Worm (Caenorhabditis elegans): ENCODE data around the gene fbxa-54.
A peak's percentile ranks its signal among the peaks of the same experiment; 100 is the strongest.

The fbxa-54 gene

DNA sequence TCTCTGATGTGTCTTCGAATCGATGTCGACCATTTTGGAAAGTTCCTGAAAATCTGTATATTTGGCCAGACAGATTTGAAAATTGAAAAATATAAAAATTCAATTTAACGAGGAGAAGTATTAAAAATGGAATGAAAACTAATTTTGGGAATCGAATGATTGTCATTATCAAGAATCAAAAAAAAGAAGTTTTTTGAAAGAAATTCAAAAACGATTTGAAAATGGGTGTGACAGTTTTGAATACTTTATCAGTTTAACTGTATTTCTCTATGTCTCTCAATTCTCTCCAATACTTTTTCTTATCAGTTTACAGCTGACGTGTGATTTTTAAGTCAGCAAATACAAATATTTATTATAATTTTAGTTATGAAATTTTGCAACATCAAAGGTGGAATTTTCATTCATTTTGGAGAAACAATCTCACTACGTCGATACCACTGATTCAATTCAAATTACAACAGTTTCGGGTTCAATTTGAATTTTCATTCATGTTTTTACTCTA is 12.7 kb upstream of the fbxa-54 start, which contains the start of gene fbxa-59:
Gene fbxa-59 (minus strand): TSS at position 51 of the 502 bp plus-strand sequence.
- TF ChIP-seq nhr-85 (tag) (no peak), elt-2 (tag; optimal IDR thresholded peaks at IDR 0.05) (peak; percentile 61), unc-98 (GFP tag; IDR thresholded peaks at IDR 0.05) (no peak), nhr-20 (tag; optimal IDR thresholded peaks at IDR 0.05) (no peak), efl-1 (optimal IDR thresholded peaks at IDR 0.05) (no peak), efl-1 (GFP tag; optimal IDR thresholded peaks at IDR 0.05 in 1 of 2) (peak in 1 of 2 experiments; percentile 39)

DNA sequence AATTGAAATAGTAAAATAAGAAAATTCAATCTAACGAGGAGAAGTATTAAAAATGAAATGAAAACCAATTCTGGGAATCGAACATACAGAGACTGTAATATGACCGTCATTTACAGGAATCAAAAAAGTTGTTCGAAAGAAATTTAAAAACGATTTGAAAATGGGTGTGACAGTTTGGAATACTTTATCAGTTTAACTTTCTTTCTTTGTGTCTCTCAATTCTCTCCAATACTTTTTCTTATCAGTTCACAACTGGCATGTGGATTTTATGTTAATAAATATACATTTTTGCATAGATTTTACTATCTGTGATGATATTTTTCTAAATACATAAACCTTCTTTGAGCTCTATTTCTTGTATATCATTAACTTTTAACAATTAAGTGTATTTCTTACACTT is 11.8 kb upstream of the fbxa-54 start:
- peak; percentile 39 for TF ChIP-seq elt-2 (tag; optimal IDR thresholded peaks at IDR 0.05)

DNA sequence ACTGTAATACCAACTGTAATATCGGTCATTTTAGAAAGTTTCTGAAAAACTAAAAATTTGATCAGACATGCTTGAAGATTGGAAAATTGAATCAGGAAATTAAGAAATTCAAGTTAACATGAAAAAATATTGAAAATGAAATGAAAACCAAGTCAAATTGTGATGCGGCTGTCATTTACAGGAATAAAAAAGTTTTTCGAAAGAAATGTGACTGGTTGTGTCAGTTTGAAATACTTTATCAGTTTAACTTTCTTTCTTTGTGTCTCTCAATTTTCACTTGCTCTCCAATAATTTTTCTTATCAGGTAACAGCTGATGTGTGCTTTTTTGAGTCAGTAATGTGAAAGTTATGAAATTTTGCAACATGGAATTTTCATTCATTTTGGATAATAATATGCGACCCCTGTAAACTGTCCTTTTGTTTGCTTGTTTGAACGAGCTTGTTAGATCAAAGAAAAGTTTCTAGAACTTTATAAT is 9.8 kb upstream of the fbxa-54 start, which contains the start of gene fbxa-60:
Gene fbxa-60 (minus strand): TSS at position 51 of the 476 bp plus-strand sequence.
- TF ChIP-seq elt-2 (tag; optimal IDR thresholded peaks at IDR 0.05): peak; percentile 68
- TF ChIP-seq efl-1 (optimal IDR thresholded peaks at IDR 0.05): no peak
- no peak for TF ChIP-seq efl-1 (GFP tag; optimal IDR thresholded peaks at IDR 0.05 in 1 of 2)

DNA sequence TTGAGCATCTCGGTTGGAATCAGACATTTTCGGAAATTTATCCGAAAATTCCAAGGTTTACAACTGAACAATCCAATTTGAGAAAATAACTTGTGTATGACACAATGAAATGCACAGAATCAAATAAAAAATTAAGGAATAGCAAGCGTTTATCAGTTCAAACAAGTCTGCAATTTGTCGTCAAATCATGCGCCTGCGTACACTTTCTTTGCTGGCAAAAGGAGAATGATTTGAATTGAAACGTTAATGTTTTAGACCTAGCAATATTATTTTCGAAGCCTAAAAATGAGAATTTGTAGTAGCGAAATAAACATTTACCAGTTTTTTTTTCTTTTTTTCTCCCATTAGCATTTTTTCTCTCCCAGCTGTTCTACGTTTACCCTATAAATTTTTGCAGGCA is 5.7 kb upstream of the fbxa-54 start, which contains the start of the genes fbxa-67 and fbxa-11:
Gene fbxa-67 (minus strand): TSS at position 199 of the 400 bp plus-strand sequence.
Gene fbxa-11 (plus strand): TSS at position 398 of the 400 bp plus-strand sequence.
- TF ChIP-seq F16B12.6 (tag; optimal IDR thresholded peaks at IDR 0.05) (peak; percentile 93), elt-3 (tag; optimal IDR thresholded peaks at IDR 0.05) (peak in 1 of 6 experiments; percentile 43), hlh-17 (GFP tag; optimal IDR thresholded peaks at IDR 0.05; ENCODE audit: borderline replicate concordance) (no peak), lin-35 (GFP tag; optimal IDR thresholded peaks at IDR 0.05) (peak; percentile 35 to 41), mdl-1 (tag; optimal IDR thresholded peaks at IDR 0.05) (no peak), swsn-7 (tag; optimal IDR thresholded peaks at IDR 0.05) (peak; percentile 10), alr-1 (tag; optimal IDR thresholded peaks at IDR 0.05; ENCODE audit: borderline replicate concordance) (no peak), nhr-47 (tag; optimal IDR thresholded peaks at IDR 0.05) (peak; percentile 3), ceh-82 (tag; optimal IDR thresholded peaks at IDR 0.05) (peak in 1 of 3 experiments; percentile 12), rnt-1 (tag; optimal IDR thresholded peaks at IDR 0.05) (no peak), skn-1 (tag; optimal IDR thresholded peaks at IDR 0.05) (peak; percentile 11), nhr-19 (GFP tag; conservative IDR thresholded peaks at IDR 0.05) (no peak), ces-1 (GFP tag; optimal IDR thresholded peaks at IDR 0.05) (no peak), lin-13 (GFP tag; optimal IDR thresholded peaks at IDR 0.05) (peak; percentile 5), lin-39 (tag; optimal IDR thresholded peaks at IDR 0.05) (no peak), nhr-90 (tag; optimal IDR thresholded peaks at IDR 0.05; ENCODE audit: poor library complexity) (no peak), nhr-77 (tag; optimal IDR thresholded peaks at IDR 0.05) (no peak), lsy-2 (tag; optimal IDR thresholded peaks at IDR 0.05) (peak; percentile 35 to 52), unc-130 (tag; optimal IDR thresholded peaks at IDR 0.05) (no peak), snu-23 (GFP tag; optimal IDR thresholded peaks at IDR 0.05) (peak; percentile 46), dpl-1 (GFP tag; optimal IDR thresholded peaks at IDR 0.05) (peak; percentile 18 to 57 (median 29)), sptf-1 (tag; optimal IDR thresholded peaks at IDR 0.05) (no peak), nhr-85 (tag) (no peak), fkh-4 (tag; optimal IDR thresholded peaks at IDR 0.05; ENCODE audit: borderline replicate concordance) (no peak), efl-1 (optimal IDR thresholded peaks at IDR 0.05) (peak; percentile 29 to 50), efl-1 (GFP tag; optimal IDR thresholded peaks at IDR 0.05 in 1 of 2) (peak; percentile 41 to 94), mef-2 (tag; optimal IDR thresholded peaks at IDR 0.05) (no peak), aly-2 (tag; optimal IDR thresholded peaks at IDR 0.05) (no peak), grh-1 (GFP tag; IDR thresholded peaks at IDR 0.05) (no peak), egl-13 (tag; optimal IDR thresholded peaks at IDR 0.05) (no peak), aha-1 (tag; optimal IDR thresholded peaks at IDR 0.05) (no peak), lin-14 (GFP tag; optimal IDR thresholded peaks at IDR 0.05) (no peak), mep-1 (tag; optimal IDR thresholded peaks at IDR 0.05) (peak; percentile 53), nhr-28 (tag; optimal IDR thresholded peaks at IDR 0.05) (no peak), ztf-4 (tag; optimal IDR thresholded peaks at IDR 0.05) (no peak), ceh-8 (GFP tag; optimal IDR thresholded peaks at IDR 0.05) (no peak)

All from whole organism, L1 larva.